Fruit fly (Drosophila melanogaster) whole organism, adult: Measurements from ENCODE around the gene Gga.
A peak's percentile ranks its signal among the peaks of the same experiment; 100 is the strongest.

Source experiments
- CG11617 ChIP-seq: fragments of 200-800 bp; sonication (Bioruptor generic); optimal IDR thresholded peaks from 2 replicates; lab custom pipeline; 2017; ENCODE audit warnings: mild to moderate bottlenecking, missing biosample characterization, missing genetic modification reagents, missing genetic modification characterization
- CG12768 ChIP-seq: fragments of 200-800 bp; sonication (Bioruptor generic); optimal IDR thresholded peaks from 2 replicates; lab custom pipeline; 2017; ENCODE audit warnings: missing biosample characterization, missing genetic modification characterization, mild to moderate bottlenecking, moderate library complexity, missing genetic modification reagents
- CG14711 ChIP-seq: fragments of 200-800 bp; sonication (Bioruptor generic); optimal IDR thresholded peaks from 2 replicates; lab custom pipeline; 2018; ENCODE audit warnings: missing biosample characterization, mild to moderate bottlenecking, missing genetic modification characterization, moderate library complexity
- CG33017 ChIP-seq: fragments of 200-800 bp; sonication (Bioruptor generic); optimal IDR thresholded peaks from 2 replicates; lab custom pipeline; 2018; ENCODE audit warnings: missing biosample characterization, mild to moderate bottlenecking, missing genetic modification characterization, moderate library complexity
- CG5204 ChIP-seq: fragments of 200-800 bp; sonication (Bioruptor generic); optimal IDR thresholded peaks from 2 replicates; lab custom pipeline; 2016; ENCODE audit warnings: missing biosample characterization, missing genetic modification characterization
- CG7101 ChIP-seq: fragments of 200-800 bp; sonication (Bioruptor generic); optimal IDR thresholded peaks from 2 replicates; lab custom pipeline; 2018; ENCODE audit warnings: missing biosample characterization, mild to moderate bottlenecking, missing genetic modification characterization, moderate library complexity
- bab1 ChIP-seq: fragments of 200-800 bp; sonication (Bioruptor generic); optimal IDR thresholded peaks from 3 replicates; lab custom pipeline; 2019; ENCODE audit warnings: missing biosample characterization, mild to moderate bottlenecking, missing genetic modification characterization, moderate library complexity
- cic ChIP-seq: fragments of 200-800 bp; sonication (Bioruptor generic); optimal IDR thresholded peaks from 2 replicates; lab custom pipeline; 2017; ENCODE audit warnings: missing biosample characterization, mild to moderate bottlenecking, missing genetic modification characterization, moderate library complexity
- kay ChIP-seq: fragments of 200-800 bp; sonication (Bioruptor generic); peaks from one replicate; lab custom pipeline; 2016; ENCODE audit warnings: missing biosample characterization, missing genetic modification characterization, borderline replicate concordance
- ovo ChIP-seq: fragments of 200-800 bp; sonication (Bioruptor generic); optimal IDR thresholded peaks from 2 replicates; lab custom pipeline; 2016; ENCODE audit warnings: missing biosample characterization, missing genetic modification characterization
- toe ChIP-seq: fragments of 200-800 bp; sonication (Bioruptor generic); optimal IDR thresholded peaks from 2 replicates; lab custom pipeline; 2016; ENCODE audit warnings: missing biosample characterization, missing genetic modification characterization

- TF ChIP-seq CG11617 (GFP tag; lab: Kevin White, UChicago) (no peak), kay (peak; percentile 11), cic (GFP tag; lab: Kevin White, UChicago) (no peak), CG12768 (GFP tag; lab: Kevin White, UChicago) (no peak), CG33017 (no peak), CG5204 (GFP tag; lab: Kevin White, UChicago) (no peak), CG7101 (tag; lab: Kevin White, UChicago) (no peak), toe (GFP tag; lab: Kevin White, UChicago) (no peak), CG14711 (tag; lab: Kevin White, UChicago) (no peak), ovo (no peak), bab1 (GFP tag; lab: Kevin White, UChicago) (no peak)
Observed at dm6 chrX:9594446-9594845, 6.4 kb upstream of the Gga start.
